Fruit fly (Drosophila melanogaster) whole organism, prepupa: ENCODE measurements around the gene CG31176.
A peak's percentile ranks its signal among the peaks of the same experiment; 100 is the strongest.

Experiments
- Blimp-1 ChIP-seq: fragments of 200-800 bp; sonication (Bioruptor generic); optimal IDR thresholded peaks from 3 replicates; lab custom pipeline; 2017; ENCODE audit warnings: missing biosample characterization, missing genetic modification characterization, mild to moderate bottlenecking, moderate library complexity, missing genetic modification reagents
- CG10631 ChIP-seq: fragments of 200-800 bp; sonication (Bioruptor generic); optimal IDR thresholded peaks from 2 replicates; lab custom pipeline; 2016; ENCODE audit warnings: missing biosample characterization, missing genetic modification characterization
- CG10669 ChIP-seq: fragments of 200-800 bp; sonication (Bioruptor generic); optimal IDR thresholded peaks from 3 replicates; lab custom pipeline; 2018; ENCODE audit warnings: missing biosample characterization, mild to moderate bottlenecking, missing genetic modification characterization, moderate library complexity
- CG11762 ChIP-seq: fragments of 200-800 bp; sonication (Bioruptor generic); optimal IDR thresholded peaks from 3 replicates; lab custom pipeline; 2016; ENCODE audit warnings: missing biosample characterization, missing genetic modification characterization; ENCODE audit not compliant: insufficient read depth
- CG11902 ChIP-seq: fragments of 200-800 bp; sonication (Bioruptor generic); optimal IDR thresholded peaks from 3 replicates; lab custom pipeline; 2016; ENCODE audit warnings: missing biosample characterization, missing genetic modification characterization
- CG15336 ChIP-seq: fragments of 200-800 bp; sonication (Bioruptor generic); IDR thresholded peaks from 2 replicates; pipeline ENCODE4 v1.3.6; 2022; ENCODE audit warnings: missing biosample characterization, missing genetic modification characterization
- CG1621 ChIP-seq: fragments of 200-800 bp; sonication (Bioruptor generic); optimal IDR thresholded peaks from 3 replicates; lab custom pipeline; 2018; ENCODE audit warnings: missing biosample characterization, mild to moderate bottlenecking, missing genetic modification characterization
- CG16779 ChIP-seq: fragments of 200-800 bp; sonication (Bioruptor generic); optimal IDR thresholded peaks from 3 replicates; lab custom pipeline; 2017; ENCODE audit warnings: missing biosample characterization, mild to moderate bottlenecking, missing genetic modification characterization
- CG3032 ChIP-seq: fragments of 200-800 bp; optimal IDR thresholded peaks from 2 replicates; lab custom pipeline; 2019; ENCODE audit warnings: missing biosample characterization, mild to moderate bottlenecking, missing genetic modification characterization, moderate library complexity
- CG31627 ChIP-seq: fragments of 200-800 bp; sonication (Bioruptor generic); optimal IDR thresholded peaks from 3 replicates; lab custom pipeline; 2016; ENCODE audit warnings: missing biosample characterization, missing genetic modification characterization
- CG32006 ChIP-seq: fragments of 200-800 bp; sonication (Bioruptor generic); optimal IDR thresholded peaks from 3 replicates; lab custom pipeline; 2017; ENCODE audit warnings: missing biosample characterization, mild to moderate bottlenecking, missing genetic modification characterization
- CG34406 ChIP-seq: fragments of 200-800 bp; sonication (Bioruptor generic); optimal IDR thresholded peaks from 3 replicates; lab custom pipeline; 2016; ENCODE audit warnings: missing biosample characterization, missing genetic modification characterization
- CG6163 ChIP-seq: fragments of 200-800 bp; sonication (Bioruptor generic); IDR thresholded peaks from 3 replicates; pipeline ENCODE4 v1.3.6; 2022; ENCODE audit warnings: missing biosample characterization, missing genetic modification characterization
- CG6276 ChIP-seq: fragments of 200-800 bp; sonication (Bioruptor generic); optimal IDR thresholded peaks from 2 replicates; lab custom pipeline; 2017; ENCODE audit warnings: missing biosample characterization, mild to moderate bottlenecking, missing genetic modification characterization
- CG6808 ChIP-seq: fragments of 200-800 bp; sonication (Bioruptor generic); optimal IDR thresholded peaks from 3 replicates; lab custom pipeline; 2017; ENCODE audit warnings: missing biosample characterization, missing genetic modification characterization, mild to moderate bottlenecking, moderate library complexity, missing genetic modification reagents
- CG7368 ChIP-seq: fragments of 200-800 bp; sonication (Bioruptor generic); optimal IDR thresholded peaks from 3 replicates; lab custom pipeline; 2016; ENCODE audit warnings: missing biosample characterization, missing genetic modification characterization
- CG8319 ChIP-seq: fragments of 200-800 bp; sonication (Bioruptor generic); optimal IDR thresholded peaks from 3 replicates; lab custom pipeline; 2016; ENCODE audit warnings: missing biosample characterization, missing genetic modification characterization
- CG8632 ChIP-seq: fragments of 200-800 bp; sonication (Bioruptor generic); optimal IDR thresholded peaks from 3 replicates; lab custom pipeline; 2016; ENCODE audit warnings: missing biosample characterization, missing genetic modification characterization
- Eip75B ChIP-seq: fragments of 200-800 bp; sonication (Bioruptor generic); optimal IDR thresholded peaks from 3 replicates; lab custom pipeline; 2016; ENCODE audit warnings: missing biosample characterization, missing genetic modification characterization
- Eip78C ChIP-seq: fragments of 200-800 bp; sonication (Bioruptor generic); peaks from one replicate; lab custom pipeline; 2016; ENCODE audit warnings: missing biosample characterization, missing genetic modification characterization
- Eip93F ChIP-seq: fragments of 200-800 bp; sonication (Bioruptor generic); optimal IDR thresholded peaks from 2 replicates; lab custom pipeline; 2016; ENCODE audit warnings: missing biosample characterization, mild to moderate bottlenecking, missing genetic modification characterization
- Ets96B ChIP-seq: fragments of 200-800 bp; optimal IDR thresholded peaks from 2 replicates; lab custom pipeline; 2019; ENCODE audit warnings: missing biosample characterization, mild to moderate bottlenecking, missing genetic modification characterization, moderate library complexity
- Gug ChIP-seq: fragments of 200-800 bp; sonication (Bioruptor generic); IDR thresholded peaks from 2 replicates; pipeline ENCODE4 v1.3.6; 2022; ENCODE audit warnings: missing biosample characterization, missing genetic modification characterization
- Hr39 ChIP-seq: fragments of 200-800 bp; sonication (Bioruptor generic); optimal IDR thresholded peaks from 2 replicates; lab custom pipeline; 2016; ENCODE audit warnings: missing biosample characterization, missing genetic modification characterization
- Hr4 ChIP-seq: fragments of 200-800 bp; sonication (Bioruptor generic); optimal IDR thresholded peaks from 3 replicates; lab custom pipeline; 2016; ENCODE audit warnings: missing biosample characterization, missing genetic modification characterization
- Lpt ChIP-seq: fragments of 200-800 bp; sonication (Bioruptor generic); optimal IDR thresholded peaks from 3 replicates; lab custom pipeline; 2016; ENCODE audit warnings: missing biosample characterization, missing genetic modification characterization
- Met ChIP-seq: fragments of 200-800 bp; sonication (Bioruptor generic); optimal IDR thresholded peaks from 3 replicates; lab custom pipeline; 2016; ENCODE audit warnings: missing biosample characterization, missing genetic modification characterization
- OdsH ChIP-seq: fragments of 200-800 bp; sonication (Bioruptor generic); optimal IDR thresholded peaks from 3 replicates; lab custom pipeline; 2016; ENCODE audit warnings: missing biosample characterization, missing genetic modification characterization
- Sox102F ChIP-seq: fragments of 200-800 bp; sonication (Bioruptor generic); optimal IDR thresholded peaks from 2 replicates; lab custom pipeline; 2016; ENCODE audit warnings: missing biosample characterization, mild to moderate bottlenecking, missing genetic modification characterization
- Sox14 ChIP-seq: fragments of 200-800 bp; sonication (Bioruptor generic); optimal IDR thresholded peaks from 3 replicates; lab custom pipeline; 2016; ENCODE audit warnings: missing biosample characterization, missing genetic modification characterization
- Sox15 ChIP-seq: fragments of 200-800 bp; sonication (Bioruptor generic); optimal IDR thresholded peaks from 3 replicates; lab custom pipeline; 2016; ENCODE audit warnings: missing biosample characterization, missing genetic modification characterization
- acj6 ChIP-seq: fragments of 200-800 bp; sonication (Bioruptor generic); optimal IDR thresholded peaks from 3 replicates; lab custom pipeline; 2016; ENCODE audit warnings: missing biosample characterization, missing genetic modification characterization
- cyc ChIP-seq: fragments of 200-800 bp; sonication (Bioruptor generic); optimal IDR thresholded peaks from 3 replicates; lab custom pipeline; 2016; ENCODE audit warnings: missing biosample characterization, missing genetic modification characterization
- dac ChIP-seq: fragments of 200-800 bp; sonication (Bioruptor generic); optimal IDR thresholded peaks from 2 replicates; lab custom pipeline; 2017; ENCODE audit warnings: missing biosample characterization, mild to moderate bottlenecking, missing genetic modification characterization
- dsx ChIP-seq: fragments of 200-800 bp; optimal IDR thresholded peaks from 3 replicates; lab custom pipeline; 2019; ENCODE audit warnings: missing biosample characterization, mild to moderate bottlenecking, missing genetic modification characterization, moderate library complexity; ENCODE audit not compliant: poor library complexity, severe bottlenecking
- eg ChIP-seq: fragments of 200-800 bp; sonication (Bioruptor generic); IDR thresholded peaks from 3 replicates; pipeline ENCODE4 v1.3.6; 2022; ENCODE audit warnings: missing biosample characterization, missing genetic modification characterization
- esn ChIP-seq: fragments of 200-800 bp; sonication (Bioruptor generic); optimal IDR thresholded peaks from 2 replicates; lab custom pipeline; 2016; ENCODE audit warnings: missing biosample characterization, mild to moderate bottlenecking, missing genetic modification characterization, moderate library complexity
- fd59A ChIP-seq: fragments of 200-800 bp; sonication (Bioruptor generic); optimal IDR thresholded peaks from 2 replicates; lab custom pipeline; 2017; ENCODE audit warnings: missing biosample characterization, mild to moderate bottlenecking, missing genetic modification characterization, missing genetic modification reagents
- lz ChIP-seq: fragments of 200-800 bp; sonication (Bioruptor generic); optimal IDR thresholded peaks from 3 replicates; lab custom pipeline; 2016; ENCODE audit warnings: missing biosample characterization, missing genetic modification characterization
- net ChIP-seq: fragments of 200-800 bp; sonication (Bioruptor generic); optimal IDR thresholded peaks from 3 replicates; lab custom pipeline; 2016; ENCODE audit warnings: missing biosample characterization, missing genetic modification characterization
- salr ChIP-seq, 2 experiments: fragments of 200-800 bp; sonication (Bioruptor generic); optimal IDR thresholded peaks; 3 replicates each; lab custom pipeline; 2016 to 2018; ENCODE audit warnings: missing biosample characterization in 2 of 2, missing genetic modification characterization in 2 of 2, mild to moderate bottlenecking in 1 of 2
- ss ChIP-seq, 2 experiments: fragments of 200-800 bp; sonication (Bioruptor generic); optimal IDR thresholded peaks; 2 replicates in 1 of 2; 3 replicates in 1 of 2; lab custom pipeline; 2017 to 2018; ENCODE audit warnings: mild to moderate bottlenecking in 2 of 2, missing biosample characterization in 2 of 2, missing genetic modification characterization in 2 of 2, moderate library complexity in 1 of 2
- svp ChIP-seq: fragments of 200-800 bp; sonication (Bioruptor generic); peaks from one replicate; lab custom pipeline; 2016; ENCODE audit warnings: missing biosample characterization, missing genetic modification characterization
- topi ChIP-seq: fragments of 200-800 bp; sonication (Bioruptor generic); optimal IDR thresholded peaks from 3 replicates; lab custom pipeline; 2016; ENCODE audit warnings: missing biosample characterization, missing genetic modification characterization

Gene CG31176

DNA sequence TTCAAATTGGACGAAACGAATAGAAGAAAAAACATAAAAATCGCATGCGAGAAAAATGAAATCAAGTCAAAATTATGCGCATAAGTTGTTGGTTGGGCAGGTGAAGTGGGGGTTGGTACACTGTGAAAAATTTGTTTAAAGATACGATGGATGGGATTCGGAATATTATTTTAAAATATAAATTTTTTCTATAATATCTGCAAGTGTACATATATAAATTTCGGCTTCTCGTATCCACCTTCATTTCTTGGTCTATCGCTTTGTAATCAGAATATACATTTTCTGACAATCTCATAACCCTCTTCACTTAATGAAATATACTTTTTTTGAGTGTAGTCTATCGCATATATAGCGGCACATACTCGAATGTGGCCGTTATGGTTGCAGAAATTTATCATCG lies 16.1 kb downstream of the CG31176 start (continued):
- TF ChIP-seq Gug (peak; percentile 39; the same call in 1 of the 2 replicates), Eip93F (no peak), Sox102F (GFP tag; lab: Kevin White, UChicago) (peak; percentile 16), Hr39 (GFP tag; lab: Kevin White, UChicago) (peak; percentile 7), topi (GFP tag; lab: Kevin White, UChicago) (peak; percentile 33), eg (GFP tag; lab: Robert Waterston, UW) (peak; percentile 79), CG11902 (GFP tag; lab: Kevin White, UChicago) (no peak), CG3032 (no peak), CG6163 (GFP tag; lab: Robert Waterston, UW) (peak; percentile 43; the same call in 1 of the 3 replicates), CG10631 (GFP tag; lab: Kevin White, UChicago) (peak; percentile 27)

DNA sequence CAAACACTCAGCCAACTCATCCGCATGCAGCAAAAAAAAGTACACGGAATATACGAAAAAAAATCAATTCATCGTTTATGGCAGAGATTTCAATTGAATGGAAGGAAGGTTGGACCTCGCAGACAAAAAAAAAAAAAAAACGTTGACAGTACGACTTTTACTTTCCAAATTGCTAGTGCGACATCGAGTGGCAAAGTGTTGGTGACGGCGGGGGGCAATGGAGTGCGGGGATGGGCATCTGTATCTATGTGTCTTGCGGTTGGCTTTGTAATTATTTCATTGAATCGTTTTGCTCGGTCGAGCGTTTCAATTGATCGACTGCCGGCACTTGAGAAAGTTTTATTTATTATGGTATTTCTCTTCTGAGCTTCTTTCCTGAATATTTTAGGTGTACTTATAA lies 17.9 kb downstream of the CG31176 start:
- TF ChIP-seq Lpt (GFP tag; lab: Kevin White, UChicago) (no peak), OdsH (GFP tag; lab: Kevin White, UChicago) (no peak), Gug (no peak), Met (GFP tag; lab: Kevin White, UChicago) (no peak), dac (GFP tag; lab: Kevin White, UChicago) (no peak), net (GFP tag; lab: Kevin White, UChicago) (no peak), CG11762 (no peak), CG7368 (GFP tag; lab: Kevin White, UChicago) (no peak), Sox14 (GFP tag; lab: Kevin White, UChicago) (no peak), CG6276 (no peak), salr (GFP tag; optimal IDR thresholded peaks at IDR 0.05; lab: Kevin White, UChicago) (no peak), CG16779 (tag; lab: Kevin White, UChicago) (no peak), Sox15 (GFP tag; lab: Kevin White, UChicago) (no peak), CG8632 (GFP tag; lab: Kevin White, UChicago) (no peak), CG1621 (no peak)

DNA sequence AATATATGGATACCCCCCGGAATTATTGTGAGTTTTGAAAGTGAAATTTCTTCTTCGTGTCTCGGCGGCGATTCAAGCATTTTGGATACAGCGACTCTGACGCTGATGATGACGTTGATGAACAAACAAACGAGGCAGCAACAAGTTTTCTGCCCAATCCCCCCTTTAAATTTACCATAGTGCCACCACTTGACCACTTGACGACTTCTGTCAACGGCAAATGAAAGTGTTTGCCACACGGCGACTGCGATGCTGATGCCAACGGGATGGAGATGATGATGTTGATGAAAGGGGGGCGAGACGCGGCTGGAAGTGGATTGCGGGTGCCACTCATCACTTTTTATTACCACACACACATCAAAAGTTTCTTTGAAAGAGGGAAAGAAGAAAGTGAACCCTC lies 19.0 kb downstream of the CG31176 start:
- TF ChIP-seq Eip78C (GFP tag; lab: Kevin White, UChicago) (peak; percentile 6), Blimp-1 (GFP tag; lab: Kevin White, UChicago) (peak; percentile 72), CG1621 (no peak), CG3032 (no peak), CG34406 (GFP tag; lab: Kevin White, UChicago) (no peak)

DNA sequence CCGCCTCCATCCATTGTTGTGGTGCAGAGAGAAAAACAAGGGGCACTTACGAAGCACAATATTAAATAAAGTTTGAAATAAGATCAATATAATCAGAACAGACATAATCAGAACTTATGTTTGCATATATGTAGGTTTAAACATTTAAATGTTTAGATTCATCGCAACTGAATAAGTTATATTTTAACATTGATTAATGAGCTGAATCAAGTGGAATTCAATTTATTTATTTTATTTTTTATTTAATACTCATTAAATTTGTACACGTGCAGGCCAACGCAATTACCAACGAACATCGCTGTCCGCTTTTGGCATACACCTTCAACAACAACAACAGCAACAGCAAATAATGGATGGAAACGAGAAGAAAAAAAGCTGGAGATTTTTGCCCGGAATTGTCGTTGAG lies 20.6 kb downstream of the CG31176 start:
- TF ChIP-seq CG11902 (GFP tag; lab: Kevin White, UChicago) (peak; percentile 65), salr (GFP tag; optimal IDR thresholded peaks at IDR 0.05; lab: Kevin White, UChicago) (peak; percentile 63 to 78), OdsH (GFP tag; lab: Kevin White, UChicago) (peak; percentile 83), CG6276 (peak; percentile 81), Eip75B (GFP tag; lab: Kevin White, UChicago) (peak; percentile 79), svp (peak; percentile 87), Ets96B (tag; lab: Kevin White, UChicago) (peak; percentile 93), Hr4 (GFP tag; lab: Kevin White, UChicago) (peak; percentile 79), eg (GFP tag; lab: Robert Waterston, UW) (peak; percentile 65; the same call in 1 of the 3 replicates), dsx (peak; percentile 91), Gug (peak; percentile 48), CG8319 (GFP tag; lab: Kevin White, UChicago) (peak; percentile 77), Lpt (GFP tag; lab: Kevin White, UChicago) (peak; percentile 79), CG32006 (GFP tag; lab: Kevin White, UChicago) (peak; percentile 92), CG31627 (GFP tag; lab: Kevin White, UChicago) (peak; percentile 46), lz (GFP tag; lab: Kevin White, UChicago) (peak; percentile 55), fd59A (peak; percentile 88), CG6163 (GFP tag; lab: Robert Waterston, UW) (peak; percentile 80), cyc (GFP tag; lab: Kevin White, UChicago) (peak; percentile 47), CG1621 (peak; percentile 80), Sox102F (GFP tag; lab: Kevin White, UChicago) (peak; percentile 70), ss (GFP tag; optimal IDR thresholded peaks at IDR 0.05; lab: Kevin White, UChicago) (peak; percentile 88 to 91), CG8632 (GFP tag; lab: Kevin White, UChicago) (peak; percentile 80), CG15336 (GFP tag; lab: Robert Waterston, UW) (peak; percentile 89), dac (GFP tag; lab: Kevin White, UChicago) (peak; percentile 61), Eip93F (peak; percentile 8), CG6808 (GFP tag; lab: Kevin White, UChicago) (peak; percentile 90), CG3032 (peak; percentile 93), esn (GFP tag; lab: Kevin White, UChicago) (peak; percentile 76), CG10669 (GFP tag; lab: Kevin White, UChicago) (peak; percentile 90), acj6 (GFP tag; lab: Kevin White, UChicago) (peak; percentile 85)
